Fruit fly (Drosophila melanogaster) whole organism, embryonic: ENCODE measurements around the gene CG4730.
A peak's percentile ranks its signal among the peaks of the same experiment; 100 is the strongest.

Experiments
- CG10321 ChIP-seq: fragments of 200-800 bp; sonication (Bioruptor generic); IDR thresholded peaks from 2 replicates; pipeline ENCODE4 v1.3.6; 2022; ENCODE audit warnings: missing biosample characterization, missing genetic modification characterization
- CG1832 ChIP-seq: fragments of 200-800 bp; sonication (Bioruptor generic); optimal IDR thresholded peaks from 2 replicates; lab custom pipeline; 2017; ENCODE audit warnings: missing biosample characterization, mild to moderate bottlenecking, missing genetic modification characterization, inconsistent platforms
- D ChIP-seq, 2 experiments: fragments of 200-800 bp in 1 of 2; fragments of >200 bp in 1 of 2; sonication (Bioruptor generic) in 1 of 2; optimal IDR thresholded peaks; 2 replicates in 1 of 2; 3 replicates in 1 of 2; lab custom pipeline; 2017; ENCODE audit warnings: mild to moderate bottlenecking in 1 of 2, missing biosample characterization in 1 of 2, missing genetic modification characterization in 1 of 2, missing genetic modification reagents in 1 of 2
- Dref ChIP-seq: fragments of 200-800 bp; sonication (Bioruptor generic); IDR thresholded peaks from 2 replicates; pipeline ENCODE4 v1.3.6; 2022; ENCODE audit warnings: missing biosample characterization, missing genetic modification characterization
- ac ChIP-seq: fragments of 200-800 bp; sonication (Bioruptor generic); optimal IDR thresholded peaks from 3 replicates; lab custom pipeline; 2017; ENCODE audit warnings: missing biosample characterization, mild to moderate bottlenecking, missing genetic modification characterization
- cad ChIP-seq: fragments of >200 bp; optimal IDR thresholded peaks from 2 replicates; lab custom pipeline; 2017; ENCODE audit warnings: missing biosample characterization, missing genetic modification characterization
- chinmo ChIP-seq: fragments of 200-800 bp; sonication (Bioruptor generic); IDR thresholded peaks from 4 replicates; pipeline ENCODE4 v1.3.6; 2022; ENCODE audit warnings: missing biosample characterization, missing genetic modification characterization; ENCODE audit not compliant: partially characterized antibody
- gce ChIP-seq: fragments of 200-800 bp; sonication (Bioruptor generic); IDR thresholded peaks from 3 replicates; pipeline ENCODE4 v1.3.6; 2022; ENCODE audit warnings: missing biosample characterization, missing genetic modification characterization
- pros ChIP-seq: fragments of 200-800 bp; sonication (Bioruptor generic); optimal IDR thresholded peaks from 3 replicates; lab custom pipeline; 2019; ENCODE audit warnings: missing biosample characterization, mild to moderate bottlenecking, missing genetic modification characterization, moderate library complexity
- tio ChIP-seq: fragments of 200-800 bp; sonication (Bioruptor generic); optimal IDR thresholded peaks from 2 replicates; lab custom pipeline; 2017; ENCODE audit warnings: missing biosample characterization, missing genetic modification characterization, inconsistent platforms
- twi ChIP-seq: fragments of 200-800 bp; optimal IDR thresholded peaks from 2 replicates; lab custom pipeline; 2019; ENCODE audit warnings: missing biosample characterization, mild to moderate bottlenecking, missing genetic modification characterization, moderate library complexity

Gene CG4730

DNA sequence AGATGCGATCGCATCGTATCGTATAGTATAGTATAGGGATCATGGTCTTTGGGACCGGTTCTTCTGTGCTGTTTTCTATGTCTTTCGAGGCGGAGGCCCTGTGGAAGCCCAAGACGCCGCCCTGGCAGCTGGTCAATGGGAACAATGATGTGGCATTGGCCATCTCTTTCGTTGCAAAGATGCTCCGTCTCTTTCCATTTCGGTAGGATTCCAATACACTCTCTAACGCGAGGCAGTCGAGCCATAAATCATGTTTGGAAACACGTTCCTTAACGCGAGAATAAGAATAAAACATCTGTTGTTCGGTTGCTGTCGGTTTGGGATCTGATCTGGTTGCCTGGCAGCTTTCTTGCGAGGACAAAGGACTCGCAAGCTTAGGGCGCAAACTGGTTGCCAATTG, 49.8 kb downstream of the CG4730 start:
- TF ChIP-seq chinmo (GFP tag; lab: Robert Waterston, UW) (0 out of 4 replicates have a peak, but pooled peaks have one; percentile 28), pros (peak; percentile 79), tio (GFP tag; lab: Kevin White, UChicago) (no peak), gce (no peak), Dref (GFP tag; lab: Robert Waterston, UW) (no peak), cad (GFP tag; lab: Kevin White, UChicago) (peak; percentile 68), CG10321 (GFP tag; lab: Robert Waterston, UW) (peak; percentile 49; the same call in 1 of the 2 replicates), CG1832 (GFP tag; lab: Kevin White, UChicago) (peak; percentile 55), ac (GFP tag; lab: Kevin White, UChicago) (peak; percentile 33), D (optimal IDR thresholded peaks at IDR 0.05; lab: Kevin White, UChicago) (peak; percentile 89), D (GFP tag; optimal IDR thresholded peaks at IDR 0.05; lab: Kevin White, UChicago) (no peak), twi (tag; lab: Kevin White, UChicago) (peak; percentile 12)
